Worm (Caenorhabditis elegans): ENCODE data around the gene K08D9.4.

Gene K08D9.4

DNA sequence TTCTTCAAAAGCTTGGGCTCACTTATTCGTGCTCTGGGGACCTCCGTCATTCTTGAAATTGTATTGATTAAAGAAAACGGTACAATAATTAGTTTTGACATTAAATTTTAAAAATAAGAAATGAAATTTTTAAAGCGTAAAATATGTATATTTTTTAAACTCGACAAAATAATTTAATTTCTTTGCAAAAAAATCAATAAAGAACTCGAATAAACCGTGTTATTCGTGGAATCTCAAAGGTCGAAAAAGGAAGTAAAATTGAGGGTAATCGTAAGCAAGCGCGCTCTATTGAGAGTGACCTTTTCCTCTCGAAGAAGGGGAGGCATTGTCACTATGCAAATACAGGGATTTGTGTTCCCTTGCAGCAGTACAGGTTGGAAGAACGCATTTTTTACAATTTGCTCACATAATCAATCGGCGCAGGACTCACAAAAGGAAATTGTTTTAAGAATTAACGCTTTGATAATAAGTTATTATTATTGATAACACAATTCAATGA, 5.2 kb downstream of the K08D9.4 start, which contains the start of gene Y73C8B.2:
TSS of gene Y73C8B.2 (minus strand) at position 51 of the 499 bp plus-strand sequence.
- TF ChIP-seq mdt-29 (GFP tag; IDR thresholded peaks at IDR 0.05) = no peak
- TF ChIP-seq dve-1 (tag; optimal IDR thresholded peaks at IDR 0.05; ENCODE audit: insufficient read depth) = peak; percentile 35
- TF ChIP-seq tra-1 (GFP tag; IDR thresholded peaks at IDR 0.05) = no peak
- no peak for TF ChIP-seq daf-12 (tag; optimal IDR thresholded peaks at IDR 0.05)
- TF ChIP-seq attf-4 (tag; optimal IDR thresholded peaks at IDR 0.05) = no peak
- TF ChIP-seq mes-2 (tag; optimal IDR thresholded peaks at IDR 0.05; ENCODE audit: poor library complexity, severe bottlenecking) = no peak
- peak; percentile 15 for TF ChIP-seq rbr-2 (tag; optimal IDR thresholded peaks at IDR 0.05)
- TF ChIP-seq nhr-11 (tag; optimal IDR thresholded peaks at IDR 0.05) = no peak
- TF ChIP-seq snpc-4 (tag; optimal IDR thresholded peaks at IDR 0.05) = no peak
- no peak for TF ChIP-seq F44E2.7 (GFP tag; IDR thresholded peaks at IDR 0.05)
- no peak for TF ChIP-seq madf-5 (GFP tag; IDR thresholded peaks at IDR 0.05)
- no peak for TF ChIP-seq daf-16 (GFP tag; optimal IDR thresholded peaks at IDR 0.05)
- peak; percentile 13 for TF ChIP-seq daf-16 (tag; optimal IDR thresholded peaks at IDR 0.05)
- peak; percentile 7 for TF ChIP-seq nhr-77 (tag; optimal IDR thresholded peaks at IDR 0.05)
- no peak for TF ChIP-seq pha-4 (GFP tag; IDR thresholded peaks at IDR 0.05)
- TF ChIP-seq pha-4 (tag; optimal IDR thresholded peaks at IDR 0.05) = peak; percentile 94
- TF ChIP-seq dmd-6 (GFP tag; IDR thresholded peaks at IDR 0.05) = no peak
- peak; percentile 34 for TF ChIP-seq nhr-102 (tag; optimal IDR thresholded peaks at IDR 0.05)
- TF ChIP-seq nhr-6 (tag; optimal IDR thresholded peaks at IDR 0.05) = peak; percentile 83
- no peak for TF ChIP-seq egl-27 (tag; optimal IDR thresholded peaks at IDR 0.05)
- TF ChIP-seq hmg-1.1 (GFP tag; IDR thresholded peaks at IDR 0.05) = peak; percentile 36; the same call in 1 of the 2 replicates
- no peak for TF ChIP-seq egl-43 (GFP tag; IDR thresholded peaks at IDR 0.05)
- peak; percentile 14 for TF ChIP-seq pqm-1 (tag; optimal IDR thresholded peaks at IDR 0.05)
- TF ChIP-seq cey-2 (tag; optimal IDR thresholded peaks at IDR 0.05; ENCODE audit: borderline replicate concordance, insufficient read depth) = no peak
- no peak for TF ChIP-seq nhr-76 (tag; optimal IDR thresholded peaks at IDR 0.05)
- TF ChIP-seq unc-62 (GFP tag; optimal IDR thresholded peaks at IDR 0.05 in 1 of 2) = peak in 1 of 2 experiments; percentile 85
- no peak for TF ChIP-seq unc-62 (tag; optimal IDR thresholded peaks at IDR 0.05)
- TF ChIP-seq lin-38 (GFP tag; IDR thresholded peaks at IDR 0.05) = peak; percentile 81
- TF ChIP-seq mxl-3 (GFP tag; optimal IDR thresholded peaks at IDR 0.05) = no peak
- no peak for TF ChIP-seq unc-39 (tag; optimal IDR thresholded peaks at IDR 0.05)
- TF ChIP-seq aha-1 (tag) = peak; percentile 92
- no peak for TF ChIP-seq tag-97 (GFP tag; IDR thresholded peaks at IDR 0.05)
- TF ChIP-seq mep-1 (tag; optimal IDR thresholded peaks at IDR 0.05) = peak; percentile 59
- TF ChIP-seq hlh-11 (tag; optimal IDR thresholded peaks at IDR 0.05) = peak; percentile 0
- no peak for TF ChIP-seq sdz-12 (GFP tag; optimal IDR thresholded peaks at IDR 0.05)
- TF ChIP-seq nhr-28 (tag; optimal IDR thresholded peaks at IDR 0.05) = peak; percentile 38
- TF ChIP-seq nhr-48 (tag; optimal IDR thresholded peaks at IDR 0.05) = no peak
- no peak for TF ChIP-seq mxl-2 (GFP tag; conservative IDR thresholded peaks at IDR 0.05)
- peak in 1 of 2 experiments; percentile 58 for TF ChIP-seq lsy-2 (tag; optimal IDR thresholded peaks at IDR 0.05)
- TF ChIP-seq mdl-1 (tag; optimal IDR thresholded peaks at IDR 0.05) = no peak
- no peak for TF ChIP-seq ceh-32 (tag; optimal IDR thresholded peaks at IDR 0.05; ENCODE audit: poor library complexity)

- TF ChIP-seq ceh-62 (tag; optimal IDR thresholded peaks at IDR 0.05) = no peak
- TF ChIP-seq F10B5.3 (tag; optimal IDR thresholded peaks at IDR 0.05) = no peak
- peak; percentile 63; the same call in 1 of the 2 replicates for TF ChIP-seq hmg-1.1 (GFP tag; IDR thresholded peaks at IDR 0.05)
- TF ChIP-seq unc-130 (GFP tag; optimal IDR thresholded peaks at IDR 0.05) = no peak
- TF ChIP-seq madf-5 (GFP tag; IDR thresholded peaks at IDR 0.05) = no peak
- no peak for TF ChIP-seq zip-2 (tag; optimal IDR thresholded peaks at IDR 0.05)
- no peak for TF ChIP-seq ceh-44 (GFP tag; IDR thresholded peaks at IDR 0.05)
- TF ChIP-seq dmd-9 (GFP tag; IDR thresholded peaks at IDR 0.05) = no peak
- TF ChIP-seq hlh-30 (tag; optimal IDR thresholded peaks at IDR 0.05; ENCODE audit: insufficient read depth) = no peak
- no peak for TF ChIP-seq egl-27 (tag; optimal IDR thresholded peaks at IDR 0.05)
- no peak for TF ChIP-seq nhr-10 (tag; optimal IDR thresholded peaks at IDR 0.05)
- no peak; the same call in 1 of the 2 replicates for TF ChIP-seq lin-38 (GFP tag; IDR thresholded peaks at IDR 0.05)
- TF ChIP-seq egl-43 (GFP tag; IDR thresholded peaks at IDR 0.05) = no peak
- TF ChIP-seq nhr-111 (GFP tag; optimal IDR thresholded peaks at IDR 0.05) = no peak
- no peak for TF ChIP-seq ztf-7 (tag; optimal IDR thresholded peaks at IDR 0.05)
- no peak for TF ChIP-seq ceh-32 (tag; optimal IDR thresholded peaks at IDR 0.05; ENCODE audit: poor library complexity)
- no peak for TF ChIP-seq aly-2 (tag; optimal IDR thresholded peaks at IDR 0.05)
- no peak for TF ChIP-seq lin-39 (tag; optimal IDR thresholded peaks at IDR 0.05)
These were observed 7.1 kb downstream of the K08D9.4 start, which contains the start of the genes Y73C8B.3 and Y73C8B.9 for ce11 chrV:3193091-3193608. TSS of gene Y73C8B.3 (minus strand) at chrV:3193237. TSS of gene Y73C8B.9 (plus strand) at chrV:3193558.
